Worm (Caenorhabditis elegans) whole organism, midembryonic: ENCODE results near the gene ifbp-1.

Source experiments
- T22C8.4 ChIP-seq: fragments of 200-800 bp; sonication (Bioruptor generic); IDR thresholded peaks from 2 replicates; pipeline ENCODE4 v1.3.6; 2022; ENCODE audit warnings: missing genetic modification characterization, missing compliant biosample characterization
- flt-1 ChIP-seq: fragments of 200-800 bp; sonication (Bioruptor generic); IDR thresholded peaks from 2 replicates; pipeline ENCODE4 v1.3.6; 2022; ENCODE audit warnings: missing genetic modification characterization, missing compliant biosample characterization
- klf-2 ChIP-seq: fragments of 200-800 bp; sonication (Bioruptor generic); conservative IDR thresholded peaks from 2 replicates; pipeline ENCODE4 v1.3.6; 2022; ENCODE audit warnings: missing genetic modification reagents, missing genetic modification characterization, missing compliant biosample characterization
- ref-1 ChIP-seq: fragments of 200-800 bp; sonication (Bioruptor generic); conservative IDR thresholded peaks from 2 replicates; pipeline ENCODE4 v1.3.6; 2022; ENCODE audit warnings: missing genetic modification reagents, missing genetic modification characterization, missing compliant biosample characterization
- ztf-29 ChIP-seq: fragments of 200-800 bp; sonication (Bioruptor generic); IDR thresholded peaks from 2 replicates; pipeline ENCODE4 v1.3.6; 2022; ENCODE audit warnings: missing genetic modification reagents, missing genetic modification characterization, missing compliant biosample characterization

- TF ChIP-seq klf-2 (no peak), ref-1 (no peak), flt-1 (GFP tag; lab: Robert Waterston, UW) (peak; percentile 34; the same call in 1 of the 2 replicates), T22C8.4 (no peak), ztf-29 (GFP tag; lab: Robert Waterston, UW) (no peak)
Measured at ce11 chrV:13393333-13393803, 13.3 kb upstream of the ifbp-1 start.
